Worm (Caenorhabditis elegans) whole organism, dauer: ENCODE measurements around the gene clec-225.

Experiments used
- unc-62 ChIP-seq: sonication (generic microtip); optimal IDR thresholded peaks from 2 replicates; lab custom pipeline; 2017; ENCODE audit warnings: missing biosample characterization, missing genetic modification reagents, missing genetic modification characterization

Gene clec-225

DNA sequence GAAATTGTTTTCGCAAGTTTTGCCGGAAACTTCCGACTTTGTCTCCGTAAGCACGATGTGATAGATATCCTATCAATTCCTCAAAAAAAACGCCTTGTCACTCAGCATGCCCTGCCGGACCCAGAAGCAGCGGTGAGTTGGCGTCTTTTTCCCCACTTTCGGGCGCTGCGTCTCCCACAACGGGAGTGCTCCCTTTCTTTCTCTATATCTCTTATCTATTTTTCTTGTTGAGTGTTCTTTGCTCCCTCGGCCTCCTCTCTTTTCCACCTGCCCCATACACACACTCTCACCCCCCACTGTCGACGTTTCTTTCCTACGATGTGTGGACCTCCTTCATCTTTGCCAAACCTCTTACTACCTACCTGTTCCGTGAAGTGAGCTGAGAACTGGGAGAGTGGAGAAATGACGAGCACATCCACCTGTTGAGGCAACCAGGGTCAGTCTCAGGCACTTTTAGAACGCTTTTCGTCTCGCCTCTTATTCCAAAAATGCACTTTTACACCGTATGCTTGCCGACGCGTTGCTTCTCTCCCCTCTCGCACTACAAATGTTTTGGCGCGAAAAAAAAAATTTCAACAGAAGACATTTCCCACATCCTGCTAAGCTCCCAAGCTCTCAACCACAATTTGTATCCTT lies 48.7 kb downstream of the clec-225 start:
- TF ChIP-seq unc-62 (GFP tag; lab: Kevin White, UChicago), result no peak

DNA sequence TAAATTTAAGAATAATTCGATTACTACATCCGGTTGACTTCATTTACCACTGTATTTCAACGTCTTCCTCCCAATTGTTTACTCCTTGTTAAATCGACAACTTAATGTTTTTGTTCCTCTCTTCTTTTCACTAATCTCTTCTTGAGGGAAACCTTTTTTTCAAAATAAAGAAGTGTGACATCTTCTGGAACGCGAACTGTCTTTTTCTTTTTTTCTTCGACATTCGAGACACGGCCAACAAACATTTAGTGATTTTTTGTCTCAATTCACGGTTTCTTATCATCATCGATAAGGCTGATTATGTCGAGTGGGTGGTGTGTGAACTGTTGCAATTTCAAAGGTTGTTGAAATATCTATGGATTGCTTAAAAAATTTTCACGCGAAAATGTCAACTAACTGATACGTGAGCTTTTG lies 49.5 kb downstream of the clec-225 start:
- TF ChIP-seq unc-62 (GFP tag; lab: Kevin White, UChicago), result no peak

DNA sequence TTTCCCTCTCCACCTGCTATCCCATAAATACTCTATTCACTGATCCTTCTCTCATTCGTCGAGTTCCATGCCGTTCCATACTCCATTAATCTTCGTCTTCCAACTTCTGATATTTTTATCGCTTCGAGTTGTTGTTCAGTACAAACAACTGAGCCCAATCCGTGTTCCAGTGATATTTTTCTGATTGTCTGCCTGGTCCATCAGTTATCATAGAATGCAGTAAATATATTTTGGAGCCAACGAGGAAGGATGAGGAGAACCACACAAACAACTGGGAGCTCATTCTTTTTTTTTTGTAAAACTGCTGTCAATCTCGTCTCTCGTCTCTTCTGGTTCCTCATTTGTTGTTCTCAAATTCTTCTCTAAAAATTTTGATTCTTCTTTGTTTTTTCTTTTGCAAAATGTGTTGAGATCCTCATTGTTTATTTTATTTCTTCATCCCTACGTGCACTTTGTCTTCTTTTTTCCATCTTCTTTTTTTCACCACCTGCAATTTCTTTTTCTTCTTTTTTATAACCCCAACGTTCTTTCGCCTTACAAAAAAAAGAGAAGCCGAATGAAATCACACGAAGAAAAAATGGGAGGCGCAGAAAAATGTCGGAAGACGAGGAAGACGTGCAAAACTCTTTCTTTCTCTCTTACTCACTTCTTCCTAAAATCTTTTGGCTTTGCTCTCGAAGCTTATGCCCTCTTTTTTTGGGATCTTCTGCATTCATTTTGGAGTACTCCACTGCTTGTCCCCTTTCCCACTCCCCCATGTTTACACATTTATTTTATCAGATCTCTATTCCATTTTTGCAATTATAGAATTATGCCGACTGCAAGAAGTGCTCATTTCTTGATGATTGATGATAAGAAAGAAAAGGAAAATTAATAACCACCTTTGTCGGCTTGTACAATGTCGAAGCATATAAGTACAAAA lies 50.7 kb downstream of the clec-225 start:
- no peak for TF ChIP-seq unc-62 (GFP tag; lab: Kevin White, UChicago)
